Fruit fly (Drosophila melanogaster) whole organism, wandering third instar larva: ENCODE results near the gene ect.
A peak's percentile ranks its signal among the peaks of the same experiment; 100 is the strongest.

Experiments used
- Abd-B ChIP-seq: fragments of >200 bp; optimal IDR thresholded peaks from 2 replicates; lab custom pipeline; 2017; ENCODE audit warnings: missing biosample characterization, missing genetic modification characterization
- CG32264 ChIP-seq: fragments of 200-800 bp; sonication (Bioruptor generic); optimal IDR thresholded peaks from 2 replicates; lab custom pipeline; 2016; ENCODE audit warnings: missing biosample characterization, missing genetic modification characterization
- CG9705 ChIP-seq: fragments of 200-800 bp; sonication (Bioruptor generic); optimal IDR thresholded peaks from 2 replicates; lab custom pipeline; 2018; ENCODE audit warnings: missing biosample characterization, mild to moderate bottlenecking, missing genetic modification characterization
- Dif ChIP-seq: fragments of 200-275, 200-300 bp; sonication (Bioruptor generic); optimal IDR thresholded peaks from 2 replicates; lab custom pipeline; 2018; ENCODE audit warnings: missing biosample characterization, missing genetic modification characterization; ENCODE audit not compliant: partially characterized antibody
- GATAd ChIP-seq: sonication (Bioruptor generic); optimal IDR thresholded peaks from 2 replicates; lab custom pipeline; 2016; ENCODE audit warnings: missing biosample characterization, missing genetic modification characterization
- HLH106 ChIP-seq: fragments of 200-800 bp; optimal IDR thresholded peaks from 3 replicates; lab custom pipeline; 2019; ENCODE audit warnings: missing biosample characterization, mild to moderate bottlenecking, missing genetic modification characterization, moderate library complexity
- Hnf4 ChIP-seq: fragments of 200-800 bp; sonication (Bioruptor generic); optimal IDR thresholded peaks from 2 replicates; lab custom pipeline; 2016; ENCODE audit warnings: missing biosample characterization, mild to moderate bottlenecking, missing genetic modification characterization
- Hr78 ChIP-seq: fragments of >200 bp; optimal IDR thresholded peaks from 2 replicates; lab custom pipeline; 2017; ENCODE audit warnings: missing biosample characterization, missing genetic modification characterization
- Hr83 ChIP-seq: fragments of 200-300 bp; sonication (Bioruptor generic); optimal IDR thresholded peaks from 2 replicates; lab custom pipeline; 2016; ENCODE audit warnings: missing biosample characterization, mild to moderate bottlenecking, missing genetic modification characterization, moderate library complexity; ENCODE audit not compliant: poor library complexity, severe bottlenecking
- Mio ChIP-seq: sonication (Bioruptor generic); optimal IDR thresholded peaks from 2 replicates; lab custom pipeline; 2016; ENCODE audit warnings: missing biosample characterization, missing genetic modification characterization
- Myc ChIP-seq: fragments of >200 bp; optimal IDR thresholded peaks from 2 replicates; lab custom pipeline; 2017
- OdsH ChIP-seq: fragments of 200-800 bp; sonication (Bioruptor generic); optimal IDR thresholded peaks from 2 replicates; lab custom pipeline; 2016; ENCODE audit warnings: missing biosample characterization, mild to moderate bottlenecking, missing genetic modification characterization
- Rel ChIP-seq, 2 experiments: fragments of 200-800 bp; sonication (Bioruptor generic) in 1 of 2; optimal IDR thresholded peaks; 2 replicates in 1 of 2; 3 replicates in 1 of 2; lab custom pipeline; 2016 to 2019; ENCODE audit warnings: mild to moderate bottlenecking in 2 of 2, missing biosample characterization in 2 of 2, missing genetic modification characterization in 2 of 2, moderate library complexity in 1 of 2
- Sp1 ChIP-seq: fragments of 200-800 bp; sonication (Bioruptor generic); optimal IDR thresholded peaks from 3 replicates; lab custom pipeline; 2019; ENCODE audit warnings: missing biosample characterization, mild to moderate bottlenecking, missing genetic modification characterization, moderate library complexity
- Vsx2 ChIP-seq: fragments of 200-300, 225-300 bp; sonication (Bioruptor generic); optimal IDR thresholded peaks from 2 replicates; lab custom pipeline; 2018; ENCODE audit warnings: missing biosample characterization, missing genetic modification characterization; ENCODE audit not compliant: partially characterized antibody
- brk ChIP-seq: fragments of 200-800 bp; sonication (Bioruptor generic); optimal IDR thresholded peaks from 2 replicates; lab custom pipeline; 2016; ENCODE audit warnings: missing biosample characterization, mild to moderate bottlenecking, missing genetic modification characterization
- dl ChIP-seq, 2 experiments: fragments of 175-275, 200-275 bp in 1 of 2; fragments of 200-275 bp in 1 of 2; sonication (Bioruptor generic); optimal IDR thresholded peaks; lab custom pipeline; 2018; ENCODE audit warnings: mild to moderate bottlenecking in 2 of 2, missing biosample characterization in 2 of 2, missing genetic modification characterization in 2 of 2, moderate library complexity in 2 of 2; ENCODE audit not compliant: partially characterized antibody in 2 of 2, insufficient read depth in 1 of 2
- dmrt93B ChIP-seq: fragments of 200-800 bp; sonication (Bioruptor generic); optimal IDR thresholded peaks from 2 replicates; lab custom pipeline; 2018; ENCODE audit warnings: missing biosample characterization, mild to moderate bottlenecking, missing genetic modification characterization
- ey ChIP-seq: fragments of 200-800 bp; sonication (Bioruptor generic); optimal IDR thresholded peaks from 2 replicates; lab custom pipeline; 2016; ENCODE audit warnings: missing biosample characterization, missing genetic modification characterization
- foxo ChIP-seq, 2 experiments: fragments of 200-800 bp; sonication (Bioruptor generic); optimal IDR thresholded peaks; 2 replicates in 1 of 2; 3 replicates in 1 of 2; lab custom pipeline; 2016 to 2017; ENCODE audit warnings: missing biosample characterization in 2 of 2, missing genetic modification characterization in 2 of 2
- fru ChIP-seq: fragments of 200-800 bp; sonication (Bioruptor generic); optimal IDR thresholded peaks from 3 replicates; lab custom pipeline; 2016; ENCODE audit warnings: missing biosample characterization, mild to moderate bottlenecking, missing genetic modification characterization
- h ChIP-seq: fragments of 200-800 bp; sonication (Bioruptor generic); optimal IDR thresholded peaks from 3 replicates; lab custom pipeline; 2016; ENCODE audit warnings: missing biosample characterization, mild to moderate bottlenecking, missing genetic modification characterization
- lola ChIP-seq: fragments of >200 bp; optimal IDR thresholded peaks from 2 replicates; lab custom pipeline; 2017; ENCODE audit warnings: missing biosample characterization, missing genetic modification characterization
- psq ChIP-seq: fragments of 200-800 bp; sonication (Bioruptor generic); optimal IDR thresholded peaks from 3 replicates; lab custom pipeline; 2017; ENCODE audit warnings: missing biosample characterization, mild to moderate bottlenecking, missing genetic modification characterization, moderate library complexity
- rgr ChIP-seq: fragments of 200-800 bp; sonication (Bioruptor generic); optimal IDR thresholded peaks from 3 replicates; lab custom pipeline; 2016; ENCODE audit warnings: missing biosample characterization, mild to moderate bottlenecking, missing genetic modification characterization
- sv ChIP-seq: fragments of 200-800 bp; sonication (Bioruptor generic); optimal IDR thresholded peaks from 3 replicates; lab custom pipeline; 2016; ENCODE audit warnings: missing biosample characterization, missing genetic modification characterization
- tai ChIP-seq: sonication (Bioruptor generic); optimal IDR thresholded peaks from 2 replicates; lab custom pipeline; 2016; ENCODE audit warnings: missing biosample characterization, missing genetic modification characterization
- woc ChIP-seq: sonication (Bioruptor generic); optimal IDR thresholded peaks from 2 replicates; lab custom pipeline; 2016; ENCODE audit warnings: missing biosample characterization, mild to moderate bottlenecking, missing genetic modification characterization

The ect gene

DNA sequence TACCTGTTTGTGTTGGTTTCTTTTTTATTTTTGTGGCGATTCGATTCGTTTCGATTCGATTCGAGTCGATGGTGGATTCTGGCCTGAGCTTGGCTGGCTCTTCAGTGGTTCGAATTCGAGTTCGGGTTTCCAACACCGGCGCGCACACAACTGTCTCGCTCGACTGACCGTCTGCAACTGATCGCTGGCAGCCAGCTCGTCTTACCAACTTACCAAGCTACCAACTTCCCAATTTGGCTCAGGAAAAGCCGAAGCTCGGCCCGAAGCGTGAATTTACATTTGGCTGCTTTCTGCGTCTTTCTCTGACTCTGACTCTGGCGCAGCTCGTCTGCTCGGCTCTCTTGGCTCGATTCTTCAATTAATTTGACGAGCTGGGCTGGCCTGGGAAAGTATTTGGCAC lies at the start of gene ect:
ect (minus strand) TSS at position 183 of the 400 bp plus-strand sequence.
- no peak for TF ChIP-seq Hr83 (GFP tag; lab: Kevin White, UChicago)

dm6 chr3L:10249836-10250235 lies 48.2 kb upstream of the ect start:
- TF ChIP-seq psq (GFP tag; lab: Kevin White, UChicago) (no peak), tai (GFP tag; lab: Kevin White, UChicago) (no peak), foxo (GFP tag; optimal IDR thresholded peaks at IDR 0.05; lab: Kevin White, UChicago) (no peak), fru (no peak)

dm6 chr3L:10247579-10247978 lies 45.9 kb upstream of the ect start:
- TF ChIP-seq Sp1 (GFP tag; lab: Kevin White, UChicago) (peak; percentile 23), h (GFP tag; lab: Kevin White, UChicago) (no peak)

DNA sequence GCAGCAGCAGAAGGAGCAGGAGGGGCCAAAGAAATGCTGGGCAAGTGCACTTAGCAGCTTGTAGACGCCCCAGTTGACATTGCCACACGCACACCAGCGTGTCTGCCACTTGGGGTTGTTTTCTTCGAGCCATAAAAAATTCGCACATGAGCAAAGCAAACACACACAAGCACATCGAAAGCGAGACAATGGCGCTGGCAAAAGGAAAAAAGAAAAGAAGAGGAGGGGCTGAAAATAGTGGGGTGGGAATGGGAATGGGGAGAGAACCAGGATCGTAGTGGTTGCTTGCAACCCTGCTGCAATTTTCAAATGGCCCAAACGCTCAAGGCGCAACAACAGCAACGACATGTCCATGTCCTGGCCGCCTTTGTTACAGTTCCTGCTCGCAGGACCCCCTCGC lies 45.5 kb upstream of the ect start:
- TF ChIP-seq Abd-B (no peak), brk (GFP tag; lab: Kevin White, UChicago) (no peak), Rel (GFP tag; optimal IDR thresholded peaks at IDR 0.05; lab: Kevin White, UChicago) (no peak), Rel (tag; optimal IDR thresholded peaks at IDR 0.05; lab: Kevin White, UChicago) (no peak), h (GFP tag; lab: Kevin White, UChicago) (no peak), psq (GFP tag; lab: Kevin White, UChicago) (no peak), woc (GFP tag; lab: Kevin White, UChicago) (no peak), dl (GFP tag; optimal IDR thresholded peaks at IDR 0.05; lab: Kevin White, UChicago; ENCODE audit: insufficient read depth in 1 of 2, partially characterized antibody in 2 of 2) (no peak), Dif (GFP tag; lab: Kevin White, UChicago) (no peak), sv (GFP tag; lab: Kevin White, UChicago) (no peak), Hr78 (GFP tag; lab: Kevin White, UChicago) (no peak), Hnf4 (GFP tag; lab: Kevin White, UChicago) (no peak), Mio (GFP tag; lab: Kevin White, UChicago) (no peak)

DNA sequence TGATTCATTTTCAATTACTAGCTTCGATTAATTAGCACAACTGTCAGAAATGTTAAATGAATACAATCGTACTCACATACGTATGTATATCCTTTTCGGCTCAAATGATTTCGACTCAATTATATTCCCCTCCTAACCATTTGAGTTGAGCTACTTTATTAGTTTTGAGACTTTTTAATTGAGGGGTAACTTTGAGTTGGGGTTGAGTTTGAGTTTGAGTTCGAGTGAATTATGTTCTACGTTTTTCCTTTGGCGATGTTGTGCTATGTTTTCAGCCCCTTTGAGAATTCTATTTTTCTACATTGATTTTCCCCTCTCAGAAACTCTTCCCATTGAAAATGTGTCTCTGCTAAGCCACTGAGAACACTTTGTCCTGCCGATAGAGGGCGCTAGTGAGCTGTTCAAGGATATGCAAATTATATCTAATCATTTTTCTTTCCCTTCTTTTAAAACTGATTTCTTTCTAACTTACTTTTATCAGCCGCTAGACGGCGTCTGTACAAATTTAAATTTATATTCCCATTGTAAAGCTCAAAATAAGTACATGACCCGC lies 44.7 kb upstream of the ect start:
- no peak for TF ChIP-seq CG9705 (GFP tag; lab: Kevin White, UChicago)
- TF ChIP-seq Myc (lab: Kevin White, UChicago) = peak; percentile 68
- no peak for TF ChIP-seq GATAd

dm6 chr3L:10244606-10245005 lies 43.0 kb upstream of the ect start, which contains the start of gene Or67c:
Gene Or67c, minus strand, starts transcription at chr3L:10244706.
- TF ChIP-seq HLH106 (no peak), Hr83 (GFP tag; lab: Kevin White, UChicago) (no peak), Rel (GFP tag; optimal IDR thresholded peaks at IDR 0.05; lab: Kevin White, UChicago) (no peak), Rel (tag; optimal IDR thresholded peaks at IDR 0.05; lab: Kevin White, UChicago) (no peak), sv (GFP tag; lab: Kevin White, UChicago) (no peak), h (GFP tag; lab: Kevin White, UChicago) (no peak), Vsx2 (GFP tag; lab: Kevin White, UChicago) (no peak), dmrt93B (GFP tag; lab: Kevin White, UChicago) (no peak)

dm6 chr3L:10242243-10242642 lies 40.6 kb upstream of the ect start:
- TF ChIP-seq CG32264 (GFP tag; lab: Kevin White, UChicago) = no peak
- TF ChIP-seq OdsH (GFP tag; lab: Kevin White, UChicago) = peak; percentile 33
- no peak for TF ChIP-seq lola (GFP tag; lab: Kevin White, UChicago)
- peak; percentile 51 for TF ChIP-seq HLH106
- peak; percentile 12 for TF ChIP-seq ey
- no peak for TF ChIP-seq dl (GFP tag; optimal IDR thresholded peaks at IDR 0.05; lab: Kevin White, UChicago; ENCODE audit: insufficient read depth in 1 of 2, partially characterized antibody in 2 of 2)
- peak; percentile 36 for TF ChIP-seq rgr (GFP tag; lab: Kevin White, UChicago)
- TF ChIP-seq Sp1 (GFP tag; lab: Kevin White, UChicago) = peak; percentile 62
- peak in 1 of 2 experiments; percentile 40 for TF ChIP-seq foxo (GFP tag; optimal IDR thresholded peaks at IDR 0.05; lab: Kevin White, UChicago)
- peak; percentile 17 for TF ChIP-seq fru
- TF ChIP-seq psq (GFP tag; lab: Kevin White, UChicago) = peak; percentile 42
